Worm (Caenorhabditis elegans) whole organism, L4 larva: ENCODE results near the gene spig-8.

Experiments
- ama-1 ChIP-seq: fragments of 150-350 bp; optimal IDR thresholded peaks from 2 replicates; lab custom pipeline; 2014; ENCODE audit warnings: inconsistent platforms, mixed read lengths
- ceh-28 ChIP-seq: fragments of 150-350 bp; optimal IDR thresholded peaks from 2 replicates; lab custom pipeline; 2014; ENCODE audit warnings: missing biosample characterization, missing genetic modification reagents, missing genetic modification characterization
- egl-27 ChIP-seq: sonication (generic microtip); optimal IDR thresholded peaks from 3 replicates; lab custom pipeline; 2017; ENCODE audit warnings: missing biosample characterization, missing genetic modification reagents, missing genetic modification characterization
- fkh-10 ChIP-seq: fragments of 150-350 bp; optimal IDR thresholded peaks from 2 replicates; lab custom pipeline; 2014; ENCODE audit warnings: missing biosample characterization, missing genetic modification reagents, missing genetic modification characterization
- lin-15B ChIP-seq: fragments of 150-350 bp; sonication (generic microtip); optimal IDR thresholded peaks from 3 replicates; lab custom pipeline; 2014; ENCODE audit warnings: missing biosample characterization, missing genetic modification characterization
- nhr-237 ChIP-seq: sonication (generic microtip); optimal IDR thresholded peaks from 2 replicates; lab custom pipeline; 2017; ENCODE audit warnings: missing biosample characterization, missing genetic modification characterization
- unc-62 ChIP-seq, 3 experiments: fragments of 150-350 bp in 1 of 3; sonication (generic microtip); optimal IDR thresholded peaks in 2 of 3; peaks in 1 of 3; 1 replicate in 1 of 3; 2 replicates in 2 of 3; lab custom pipeline; 2014 to 2017; ENCODE audit warnings: missing biosample characterization in 3 of 3, missing genetic modification characterization in 3 of 3, missing genetic modification reagents in 3 of 3, missing genotype in 1 of 3

DNA sequence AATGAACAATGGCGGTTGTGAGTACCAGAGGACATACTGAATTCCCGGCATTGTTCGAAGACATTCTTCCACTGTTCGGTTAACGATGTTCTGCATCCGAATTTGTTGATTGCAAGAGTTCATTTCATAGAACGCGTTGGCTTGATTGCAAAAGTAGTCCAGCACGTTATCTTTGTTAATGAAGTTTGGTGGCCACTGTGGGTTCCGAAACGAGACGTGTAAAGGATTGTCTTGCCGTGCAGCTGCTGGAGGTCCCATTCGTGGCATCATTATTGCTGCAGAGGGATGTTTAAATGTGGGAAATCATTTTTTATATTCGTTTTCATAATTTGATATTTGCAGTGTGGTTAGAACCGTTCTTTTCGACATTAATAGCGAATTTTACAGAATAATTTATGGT is 4.7 kb downstream of the spig-8 start, which contains the start of gene mdt-6:
- TF ChIP-seq ama-1 (lab: Kevin White, UChicago) (no peak), nhr-237 (tag; lab: Kevin White, UChicago) (no peak), lin-15B (tag; lab: Kevin White, UChicago) (no peak), unc-62 (GFP tag; optimal IDR thresholded peaks at IDR 0.05 in 1 of 2; lab: Kevin White, UChicago) (peak in 1 of 2 experiments; percentile 88), unc-62 (tag; optimal IDR thresholded peaks at IDR 0.05; lab: Kevin White, UChicago) (no peak), fkh-10 (GFP tag; lab: Kevin White, UChicago) (no peak), egl-27 (tag; lab: Kevin White, UChicago) (no peak), ceh-28 (no peak)
